Worm (Caenorhabditis elegans) whole organism, L1 larva: ENCODE measurements around the gene rpn-9.

Experiments used
- C34B4.2 ChIP-seq: sonication (generic microtip); optimal IDR thresholded peaks from 2 replicates; lab custom pipeline; 2017; ENCODE audit warnings: mild to moderate bottlenecking, missing genetic modification characterization, missing compliant biosample characterization
- Y116A8C.19 ChIP-seq: sonication (generic microtip); optimal IDR thresholded peaks from 2 replicates; lab custom pipeline; 2016; ENCODE audit warnings: missing compliant biosample characterization, missing genetic modification characterization, borderline replicate concordance
- ama-1 ChIP-seq: fragments of 150-350 bp; optimal IDR thresholded peaks from 2 replicates; lab custom pipeline; 2014
- blmp-1 ChIP-seq: fragments of 150-350 bp; optimal IDR thresholded peaks from 2 replicates; lab custom pipeline; 2014; ENCODE audit warnings: missing biosample characterization, missing genetic modification characterization
- ceh-82 ChIP-seq, 3 experiments: fragments of 150-350 bp in 1 of 3; sonication (generic microtip) in 2 of 3; optimal IDR thresholded peaks; 2 replicates each; lab custom pipeline; 2014 to 2017; ENCODE audit warnings: missing biosample characterization in 3 of 3, missing genetic modification characterization in 3 of 3
- efl-1 ChIP-seq, 4 experiments: fragments of 150-350 bp; optimal IDR thresholded peaks in 3 of 4; peaks in 1 of 4; 1 replicate in 1 of 4; 2 replicates in 3 of 4; lab custom pipeline; 2014; ENCODE audit warnings: missing biosample characterization in 2 of 4, missing genetic modification characterization in 2 of 4, missing genetic modification reagents in 2 of 4
- efl-3 ChIP-seq: fragments of 200-800 bp; sonication (Bioruptor generic); optimal IDR thresholded peaks from 2 replicates; lab custom pipeline; 2018; ENCODE audit warnings: mild to moderate bottlenecking, missing genetic modification characterization, missing compliant biosample characterization
- egl-27 ChIP-seq, 2 experiments: fragments of 150-350 bp in 1 of 2; sonication (generic microtip); optimal IDR thresholded peaks; 3 replicates each; lab custom pipeline; 2017 to 2018; ENCODE audit warnings: missing biosample characterization in 2 of 2, missing genetic modification characterization in 2 of 2, missing genetic modification reagents in 2 of 2
- elt-3 ChIP-seq, 6 experiments: fragments of 150-350 bp in 1 of 6; sonication (generic microtip); optimal IDR thresholded peaks; 2 replicates each; lab custom pipeline; 2017 to 2018; ENCODE audit warnings: missing biosample characterization in 6 of 6, missing genetic modification characterization in 6 of 6, inconsistent platforms in 1 of 6
- fos-1 ChIP-seq: fragments of 150-350 bp; optimal IDR thresholded peaks from 2 replicates; lab custom pipeline; 2014; ENCODE audit warnings: missing biosample characterization, missing genetic modification characterization
- grh-1 ChIP-seq: fragments of 200-800 bp; sonication (Bioruptor generic); IDR thresholded peaks from 2 replicates; pipeline ENCODE4 v1.3.6; 2022; ENCODE audit warnings: missing genetic modification reagents, missing genetic modification characterization, missing compliant biosample characterization
- lin-13 ChIP-seq: fragments of 150-350 bp; optimal IDR thresholded peaks from 2 replicates; lab custom pipeline; 2014; ENCODE audit warnings: missing biosample characterization, missing genetic modification reagents, missing genetic modification characterization
- lin-14 ChIP-seq: fragments of 200-800 bp; sonication (Bioruptor generic); optimal IDR thresholded peaks from 2 replicates; lab custom pipeline; 2018; ENCODE audit warnings: mild to moderate bottlenecking, missing genetic modification characterization, moderate library complexity, missing compliant biosample characterization
- lin-15B ChIP-seq: fragments of 150-350 bp; sonication (generic microtip); optimal IDR thresholded peaks from 3 replicates; lab custom pipeline; 2014; ENCODE audit warnings: missing biosample characterization, missing genetic modification characterization
- mab-9 ChIP-seq: fragments of 200-800 bp; sonication (Bioruptor generic); IDR thresholded peaks from 2 replicates; pipeline ENCODE4 v1.3.6; 2022; ENCODE audit warnings: missing genetic modification reagents, missing genetic modification characterization, missing compliant biosample characterization
- nhr-11 ChIP-seq: fragments of 150-350 bp; optimal IDR thresholded peaks from 2 replicates; lab custom pipeline; 2014; ENCODE audit warnings: missing biosample characterization, missing genetic modification characterization
- nhr-12 ChIP-seq: sonication (generic microtip); optimal IDR thresholded peaks from 2 replicates; lab custom pipeline; 2017; ENCODE audit warnings: missing biosample characterization, missing genetic modification characterization
- nhr-237 ChIP-seq: fragments of 150-350 bp; optimal IDR thresholded peaks from 2 replicates; lab custom pipeline; 2014; ENCODE audit warnings: missing biosample characterization, missing genetic modification characterization
- nhr-71 ChIP-seq: sonication (generic microtip); optimal IDR thresholded peaks from 2 replicates; lab custom pipeline; 2016; ENCODE audit warnings: mild to moderate bottlenecking, missing genetic modification characterization, moderate library complexity, missing compliant biosample characterization
- nhr-85 ChIP-seq: sonication (generic microtip); peaks from one replicate; lab custom pipeline; 2016; ENCODE audit warnings: missing genetic modification characterization, inconsistent platforms, missing compliant biosample characterization
- pag-3 ChIP-seq: sonication (generic microtip); optimal IDR thresholded peaks from 2 replicates; lab custom pipeline; 2017; ENCODE audit warnings: missing genetic modification characterization, mild to moderate bottlenecking, missing compliant biosample characterization, antibody characterized with exemption, borderline replicate concordance; ENCODE audit not compliant: insufficient read depth
- pax-3 ChIP-seq: fragments of 200-800 bp; sonication (Bioruptor generic); optimal IDR thresholded peaks from 2 replicates; lab custom pipeline; 2018; ENCODE audit warnings: mild to moderate bottlenecking, missing genetic modification characterization, moderate library complexity, missing compliant biosample characterization
- pqm-1 ChIP-seq: sonication (generic microtip); optimal IDR thresholded peaks from 3 replicates; lab custom pipeline; 2017; ENCODE audit warnings: missing biosample characterization, missing genetic modification characterization
- sup-37 ChIP-seq: fragments of 200-800 bp; sonication (Bioruptor generic); optimal IDR thresholded peaks from 2 replicates; lab custom pipeline; 2018; ENCODE audit warnings: mild to moderate bottlenecking, missing genetic modification characterization, missing compliant biosample characterization
- swsn-7 ChIP-seq: sonication (generic microtip); optimal IDR thresholded peaks from 2 replicates; lab custom pipeline; 2016; ENCODE audit warnings: missing genetic modification characterization, missing compliant biosample characterization
- tlp-1 ChIP-seq: fragments of 150-350 bp; optimal IDR thresholded peaks from 2 replicates; lab custom pipeline; 2014; ENCODE audit warnings: missing biosample characterization, missing genetic modification characterization
- unc-62 ChIP-seq: fragments of 150-350 bp; optimal IDR thresholded peaks from 2 replicates; lab custom pipeline; 2014; ENCODE audit warnings: missing biosample characterization, missing genetic modification reagents, missing genetic modification characterization
- vab-15 ChIP-seq: sonication (generic microtip); optimal IDR thresholded peaks from 2 replicates; lab custom pipeline; 2017; ENCODE audit warnings: missing genotype, mild to moderate bottlenecking, missing genetic modification characterization, missing compliant biosample characterization
- xbp-1 ChIP-seq: sonication (generic microtip); optimal IDR thresholded peaks from 2 replicates; lab custom pipeline; 2016; ENCODE audit warnings: missing genetic modification characterization, missing compliant biosample characterization
- ztf-4 ChIP-seq: fragments of 150-350 bp; optimal IDR thresholded peaks from 2 replicates; lab custom pipeline; 2014; ENCODE audit warnings: missing biosample characterization, missing genetic modification characterization

The rpn-9 gene

DNA sequence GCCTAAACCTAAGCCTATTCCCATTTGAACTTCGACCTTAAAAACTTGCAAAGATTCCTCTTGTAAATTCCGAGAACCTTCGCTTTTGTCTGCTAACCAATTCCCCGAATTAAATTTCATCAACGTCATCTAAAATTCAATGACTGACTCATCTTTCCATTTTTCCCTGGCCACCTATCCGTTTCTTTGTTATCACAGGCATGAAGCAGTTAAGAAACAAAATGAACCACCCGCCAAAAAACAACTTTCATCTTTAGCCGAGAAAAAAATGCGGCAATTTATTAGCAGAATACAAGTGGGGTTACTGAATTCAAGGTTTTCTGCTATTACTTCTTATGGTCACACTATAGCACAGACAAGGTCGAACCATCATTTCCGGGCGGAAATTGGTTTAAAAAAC is 34.0 kb downstream of the rpn-9 start:
- no peak for TF ChIP-seq grh-1
- peak; percentile 54 for TF ChIP-seq blmp-1 (tag; lab: Kevin White, UChicago)
- TF ChIP-seq lin-14 (GFP tag; lab: Kevin White, UChicago): peak; percentile 35
- peak; percentile 70 for TF ChIP-seq nhr-85 (tag; lab: Kevin White, UChicago)
- TF ChIP-seq, all 84 proteins: peak for 3

DNA sequence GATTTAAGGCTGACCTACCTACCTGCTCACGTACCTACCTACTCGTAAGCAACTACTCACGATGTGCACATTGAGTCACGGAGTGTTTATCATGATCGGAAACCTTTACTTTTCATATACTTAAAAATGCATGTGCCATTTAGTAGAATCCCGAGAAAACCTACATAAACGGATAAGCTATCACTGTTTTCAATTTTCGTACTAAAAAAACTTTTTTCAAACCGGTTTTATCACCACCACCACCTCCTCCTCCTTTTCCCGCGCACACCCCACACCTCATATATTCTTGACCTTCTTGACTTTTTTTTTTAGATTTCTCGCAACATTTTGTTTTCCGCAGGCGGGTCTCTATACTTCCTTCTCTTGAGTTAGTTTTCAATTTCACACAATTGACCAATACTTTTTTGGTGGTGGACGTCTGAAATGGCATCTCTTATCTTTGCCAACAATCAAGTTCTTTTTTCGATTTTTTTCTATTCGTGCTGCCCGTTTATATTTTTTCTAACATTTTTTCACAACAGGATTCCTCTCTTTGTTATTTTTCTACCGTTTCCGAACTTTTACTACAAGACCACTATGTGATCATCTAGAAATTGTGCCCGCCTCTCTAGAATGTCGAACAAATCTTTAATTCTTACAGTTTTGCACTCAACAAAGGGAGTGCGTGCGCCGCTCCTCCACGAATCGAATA is 36.0 kb downstream of the rpn-9 start, which contains the start of gene srap-1:
srap-1 (plus strand) TSS at position 641 of the 691 bp plus-strand sequence.
- TF ChIP-seq grh-1 (peak; percentile 56), unc-62 (no peak), blmp-1 (tag; lab: Kevin White, UChicago) (peak; percentile 48), mab-9 (no peak), tlp-1 (tag; lab: Kevin White, UChicago) (no peak), nhr-237 (tag; lab: Kevin White, UChicago) (no peak), pqm-1 (no peak), ztf-4 (no peak), nhr-85 (tag; lab: Kevin White, UChicago) (peak; percentile 68), nhr-11 (tag; lab: Kevin White, UChicago) (no peak), lin-14 (GFP tag; lab: Kevin White, UChicago) (peak; percentile 8), ceh-82 (tag; optimal IDR thresholded peaks at IDR 0.05; lab: Kevin White, UChicago) (no peak)
- TF ChIP-seq, all 84 proteins: peak for 4

DNA sequence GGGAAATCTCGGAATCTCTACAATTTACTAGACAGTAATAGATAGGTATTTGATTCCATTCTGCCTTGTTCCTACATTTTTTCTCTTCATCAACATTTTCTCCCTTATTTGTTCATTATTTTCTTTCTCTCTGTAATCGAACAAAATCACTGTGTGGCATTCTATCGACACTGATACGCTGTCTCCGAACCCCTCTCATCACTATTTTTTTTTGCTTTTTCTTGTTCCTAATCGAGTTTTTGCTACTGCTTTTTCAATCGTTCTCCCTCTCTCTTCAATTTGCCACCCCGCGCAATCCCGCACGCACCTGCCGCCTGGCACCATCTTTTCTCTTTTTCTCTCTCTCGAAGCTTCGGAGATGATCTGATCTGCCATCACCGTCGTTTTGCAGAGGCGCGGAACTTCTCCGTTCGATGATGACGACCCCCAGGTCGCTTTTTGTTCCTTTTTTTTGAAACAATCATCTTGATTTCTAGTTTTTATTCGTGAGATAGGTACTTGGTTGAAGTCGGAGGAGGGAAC is 38.4 kb downstream of the rpn-9 start:
- peak; percentile 61 for TF ChIP-seq blmp-1 (tag; lab: Kevin White, UChicago)
- TF ChIP-seq nhr-12 (tag; lab: Kevin White, UChicago): no peak
- peak; percentile 11 for TF ChIP-seq pag-3
- no peak for TF ChIP-seq fos-1 (tag; lab: Kevin White, UChicago)
- no peak for TF ChIP-seq nhr-11 (tag; lab: Kevin White, UChicago)
- TF ChIP-seq lin-14 (GFP tag; lab: Kevin White, UChicago): peak; percentile 20
- TF ChIP-seq C34B4.2: no peak
- no peak for TF ChIP-seq lin-15B (tag; lab: Kevin White, UChicago)

DNA sequence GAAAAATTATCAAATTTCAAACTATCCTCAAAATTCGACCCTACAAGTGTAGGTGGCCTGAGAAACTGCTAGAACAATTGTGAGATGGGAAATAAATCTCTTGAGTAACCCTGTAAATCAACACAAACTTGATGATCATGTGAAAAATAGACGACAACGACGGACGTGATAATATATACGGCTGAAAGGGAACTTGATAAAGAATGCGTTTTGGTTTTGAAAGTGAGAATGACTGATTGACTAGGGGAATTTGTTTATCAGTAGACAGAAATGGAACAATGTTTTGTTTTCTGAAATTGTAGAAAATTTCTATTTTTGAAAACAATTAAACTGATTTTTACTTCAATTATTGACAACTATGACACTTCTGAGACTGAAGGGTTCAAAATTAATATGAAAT is 45.2 kb downstream of the rpn-9 start:
- TF ChIP-seq vab-15 (tag; lab: Kevin White, UChicago) (no peak), efl-3 (no peak), xbp-1 (tag; lab: Kevin White, UChicago) (no peak), ama-1 (no peak), Y116A8C.19 (tag; lab: Kevin White, UChicago) (no peak), nhr-85 (tag; lab: Kevin White, UChicago) (no peak), swsn-7 (tag; lab: Kevin White, UChicago) (no peak), egl-27 (tag; optimal IDR thresholded peaks at IDR 0.05; lab: Kevin White, UChicago) (no peak), mab-9 (no peak), blmp-1 (tag; lab: Kevin White, UChicago) (peak; percentile 74), nhr-71 (no peak), efl-1 (optimal IDR thresholded peaks at IDR 0.05; lab: Kevin White, UChicago) (no peak), efl-1 (GFP tag; optimal IDR thresholded peaks at IDR 0.05 in 1 of 2; lab: Kevin White, UChicago) (peak in 1 of 2 experiments; percentile 77), elt-3 (tag; optimal IDR thresholded peaks at IDR 0.05; lab: Kevin White, UChicago) (peak in 1 of 6 experiments; percentile 59)

DNA sequence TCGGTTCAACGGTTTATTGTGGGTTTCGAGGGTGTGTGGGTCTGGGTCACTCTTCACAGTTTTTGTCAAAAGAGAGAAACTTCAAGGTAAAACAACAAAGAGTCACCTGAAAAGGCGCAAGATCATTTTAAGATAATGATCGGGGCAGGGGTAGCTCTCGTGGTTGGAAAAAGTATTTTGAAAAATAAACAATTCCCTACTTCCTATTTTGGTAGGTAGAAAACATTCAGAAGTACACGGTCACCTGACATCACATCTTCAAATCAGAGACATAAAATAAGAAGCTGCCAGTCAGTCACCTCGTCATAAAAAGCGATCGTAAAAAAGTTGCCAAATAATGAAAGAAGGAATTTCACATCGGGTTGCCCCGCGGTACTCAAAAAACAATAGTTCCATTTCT is 46.2 kb downstream of the rpn-9 start:
- TF ChIP-seq nhr-85 (tag; lab: Kevin White, UChicago) (peak; percentile 71), lin-14 (GFP tag; lab: Kevin White, UChicago) (peak; percentile 14), lin-13 (GFP tag; lab: Kevin White, UChicago) (no peak), sup-37 (GFP tag; lab: Kevin White, UChicago) (no peak), pax-3 (tag; lab: Kevin White, UChicago) (no peak), efl-1 (optimal IDR thresholded peaks at IDR 0.05; lab: Kevin White, UChicago) (no peak), efl-1 (GFP tag; optimal IDR thresholded peaks at IDR 0.05 in 1 of 2; lab: Kevin White, UChicago) (peak in 1 of 2 experiments; percentile 58), nhr-12 (tag; lab: Kevin White, UChicago) (no peak)
